Fruit fly (Drosophila melanogaster): ENCODE data around the gene MKP-4.

The MKP-4 gene

DNA sequence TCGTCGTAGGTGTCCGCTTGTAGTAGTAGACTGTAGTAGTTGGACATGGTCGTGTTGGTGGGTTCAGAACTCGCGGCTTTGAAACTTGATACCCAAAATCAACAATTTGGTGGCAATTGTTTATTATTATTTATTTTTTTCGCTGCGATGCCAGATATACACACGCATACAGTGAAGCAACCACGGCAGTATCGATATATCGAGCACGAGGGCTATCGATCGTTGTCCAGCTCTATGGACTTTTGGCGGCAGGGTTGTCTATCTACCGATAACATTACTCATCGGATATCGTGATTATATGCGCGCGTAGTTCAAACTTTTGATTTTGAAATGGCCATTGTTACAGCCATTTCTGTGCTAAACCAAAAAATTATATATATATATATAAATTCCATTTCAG lies 21.3 kb upstream of the MKP-4 start, which contains the start of gene CG14220 (continued):
- TF ChIP-seq CG33213 (GFP tag; optimal IDR thresholded peaks at IDR 0.05) = peak; percentile 64
- no peak for TF ChIP-seq CG3838 (GFP tag; optimal IDR thresholded peaks at IDR 0.05)
- TF ChIP-seq CG17359 (tag; optimal IDR thresholded peaks at IDR 0.05) = no peak
- no peak for TF ChIP-seq caup (GFP tag; optimal IDR thresholded peaks at IDR 0.05; ENCODE audit: severe bottlenecking)
- no peak for TF ChIP-seq CG9817 (tag; optimal IDR thresholded peaks at IDR 0.05)
- no peak for TF ChIP-seq HLH54F (GFP tag; optimal IDR thresholded peaks at IDR 0.05)
- TF ChIP-seq sima (GFP tag; optimal IDR thresholded peaks at IDR 0.05) = no peak
- no peak for TF ChIP-seq gsb (GFP tag; IDR thresholded peaks at IDR 0.05)
- no peak for TF ChIP-seq Chrac-16 (GFP tag; optimal IDR thresholded peaks at IDR 0.05)
- peak; percentile 87 for TF ChIP-seq Dll (GFP tag; IDR thresholded peaks at IDR 0.05; ENCODE audit: partially characterized antibody)
- TF ChIP-seq CG9797 (GFP tag; optimal IDR thresholded peaks at IDR 0.05) = peak; percentile 39
- TF ChIP-seq her (GFP tag; optimal IDR thresholded peaks at IDR 0.05) = no peak
- TF ChIP-seq CG18619 (GFP tag; optimal IDR thresholded peaks at IDR 0.05) = no peak
- no peak for TF ChIP-seq fru (optimal IDR thresholded peaks at IDR 0.05)
- no peak for TF ChIP-seq Pdp1 (GFP tag; optimal IDR thresholded peaks at IDR 0.05)
- TF ChIP-seq grn (GFP tag; optimal IDR thresholded peaks at IDR 0.05) = no peak
- no peak for TF ChIP-seq CG4360 (GFP tag; IDR thresholded peaks at IDR 0.05)
- no peak for TF ChIP-seq cwo (GFP tag; optimal IDR thresholded peaks at IDR 0.05)
- no peak for TF ChIP-seq CG11695 (GFP tag; IDR thresholded peaks at IDR 0.05)
- peak; percentile 12 for TF ChIP-seq PHDP (tag; optimal IDR thresholded peaks at IDR 0.05)
- TF ChIP-seq Max (GFP tag; optimal IDR thresholded peaks at IDR 0.05) = no peak
- peak; percentile 32 for TF ChIP-seq CG10543 (GFP tag; optimal IDR thresholded peaks at IDR 0.05)
- no peak for TF ChIP-seq B-H1 (GFP tag; IDR thresholded peaks at IDR 0.05)
- TF ChIP-seq z (GFP tag; IDR thresholded peaks at IDR 0.05) = no peak
- peak; percentile 89 for TF ChIP-seq pzg (GFP tag; optimal IDR thresholded peaks at IDR 0.05)
- TF ChIP-seq CG13296 (GFP tag; optimal IDR thresholded peaks at IDR 0.05) = peak; percentile 9
- no peak for TF ChIP-seq Nf-YA (GFP tag; IDR thresholded peaks at IDR 0.05)
- TF ChIP-seq h (optimal IDR thresholded peaks at IDR 0.05) = no peak
- TF ChIP-seq tio (GFP tag; optimal IDR thresholded peaks at IDR 0.05) = no peak
- no peak for TF ChIP-seq pnt (GFP tag; optimal IDR thresholded peaks at IDR 0.05)
- no peak for TF ChIP-seq CG8281 (tag; optimal IDR thresholded peaks at IDR 0.05)
- TF ChIP-seq CG15696 (tag; optimal IDR thresholded peaks at IDR 0.05) = no peak
- TF ChIP-seq Oaz (GFP tag; IDR thresholded peaks at IDR 0.05) = no peak
- no peak for TF ChIP-seq onecut (GFP tag; IDR thresholded peaks at IDR 0.05)
- no peak for TF ChIP-seq CG12299 (tag; optimal IDR thresholded peaks at IDR 0.05)
- no peak for TF ChIP-seq NK7.1 (GFP tag; optimal IDR thresholded peaks at IDR 0.05)
- TF ChIP-seq Gug (GFP tag; IDR thresholded peaks at IDR 0.05) = no peak
- TF ChIP-seq Side (GFP tag; optimal IDR thresholded peaks at IDR 0.05) = no peak
- no peak for TF ChIP-seq CG30431 (GFP tag; optimal IDR thresholded peaks at IDR 0.05)
- TF ChIP-seq NFAT (GFP tag; IDR thresholded peaks at IDR 0.05) = no peak
- TF ChIP-seq Ssrp (tag; optimal IDR thresholded peaks at IDR 0.05) = no peak
- no peak for TF ChIP-seq CG5245 (GFP tag; optimal IDR thresholded peaks at IDR 0.05)
- no peak for TF ChIP-seq so (GFP tag; IDR thresholded peaks at IDR 0.05)
- peak; percentile 15 for TF ChIP-seq nom (GFP tag; optimal IDR thresholded peaks at IDR 0.05)
- TF ChIP-seq CG11456 (GFP tag; IDR thresholded peaks at IDR 0.05) = no peak
- peak; percentile 90 for TF ChIP-seq CG14860 (GFP tag; IDR thresholded peaks at IDR 0.05; ENCODE audit: partially characterized antibody)
- TF ChIP-seq sqz (GFP tag; optimal IDR thresholded peaks at IDR 0.05) = peak; percentile 5
- no peak for TF ChIP-seq Mes4 (GFP tag; optimal IDR thresholded peaks at IDR 0.05)
- peak; percentile 93 for TF ChIP-seq unc-4 (GFP tag; IDR thresholded peaks at IDR 0.05; ENCODE audit: partially characterized antibody)
- no peak for TF ChIP-seq bsh (GFP tag; optimal IDR thresholded peaks at IDR 0.05)
- no peak for TF ChIP-seq Gsc (GFP tag; IDR thresholded peaks at IDR 0.05)
- no peak for TF ChIP-seq CG10654 (GFP tag; optimal IDR thresholded peaks at IDR 0.05)
- TF ChIP-seq repo (GFP tag; optimal IDR thresholded peaks at IDR 0.05) = no peak

Measured in whole organism, embryonic.